Worm (Caenorhabditis elegans) whole organism, L2 larva: ENCODE results near the gene B0432.9.

Experiments used
- C34F6.9 ChIP-seq: fragments of 150-350 bp; optimal IDR thresholded peaks from 2 replicates; lab custom pipeline; 2014; ENCODE audit warnings: missing biosample characterization, missing genetic modification characterization
- F13H6.1 ChIP-seq: sonication (generic microtip); optimal IDR thresholded peaks from 2 replicates; lab custom pipeline; 2016; ENCODE audit warnings: missing genetic modification characterization, missing compliant biosample characterization
- R02D3.7 ChIP-seq: fragments of 150-350 bp; optimal IDR thresholded peaks from 2 replicates; lab custom pipeline; 2014; ENCODE audit warnings: missing biosample characterization, missing genetic modification characterization
- Y55F3AM.14 ChIP-seq: fragments of 200-800 bp; sonication (Bioruptor generic); optimal IDR thresholded peaks from 2 replicates; lab custom pipeline; 2018; ENCODE audit warnings: mild to moderate bottlenecking, missing genetic modification characterization, missing compliant biosample characterization
- ZK546.5 ChIP-seq: sonication (generic microtip); optimal IDR thresholded peaks from 2 replicates; lab custom pipeline; 2017; ENCODE audit warnings: missing biosample characterization, missing genetic modification characterization
- alr-1 ChIP-seq: fragments of 150-350 bp; optimal IDR thresholded peaks from 2 replicates; lab custom pipeline; 2014; ENCODE audit warnings: missing biosample characterization, missing genetic modification characterization
- aly-2 ChIP-seq: fragments of 150-350 bp; optimal IDR thresholded peaks from 2 replicates; lab custom pipeline; 2014; ENCODE audit warnings: missing biosample characterization, missing genetic modification characterization
- ama-1 ChIP-seq: fragments of 150-350 bp; optimal IDR thresholded peaks from 2 replicates; lab custom pipeline; 2018; ENCODE audit warnings: inconsistent platforms
- blmp-1 ChIP-seq: sonication (generic microtip); optimal IDR thresholded peaks from 2 replicates; lab custom pipeline; 2017; ENCODE audit warnings: missing genetic modification characterization, mild to moderate bottlenecking, missing compliant biosample characterization, antibody characterized with exemption, moderate library complexity; ENCODE audit not compliant: insufficient read depth
- ceh-16 ChIP-seq: fragments of 150-350 bp; optimal IDR thresholded peaks from 2 replicates; lab custom pipeline; 2014; ENCODE audit warnings: missing biosample characterization, missing genetic modification characterization
- ceh-82 ChIP-seq: fragments of 150-350 bp; optimal IDR thresholded peaks from 2 replicates; lab custom pipeline; 2014; ENCODE audit warnings: missing biosample characterization, missing genetic modification characterization
- crh-2 ChIP-seq: sonication (generic microtip); optimal IDR thresholded peaks from 2 replicates; lab custom pipeline; 2017; ENCODE audit warnings: missing biosample characterization, missing genetic modification characterization
- dmd-4 ChIP-seq: sonication (generic microtip); optimal IDR thresholded peaks from 2 replicates; lab custom pipeline; 2017; ENCODE audit warnings: missing biosample characterization, missing genetic modification characterization
- egl-27 ChIP-seq: sonication (generic microtip); optimal IDR thresholded peaks from 3 replicates; lab custom pipeline; 2017; ENCODE audit warnings: missing biosample characterization, missing genetic modification reagents, missing genetic modification characterization
- elt-1 ChIP-seq: fragments of 150-350 bp; optimal IDR thresholded peaks from 2 replicates; lab custom pipeline; 2014; ENCODE audit warnings: missing biosample characterization, missing genetic modification characterization
- elt-3 ChIP-seq: sonication (generic microtip); optimal IDR thresholded peaks from 2 replicates; lab custom pipeline; 2017; ENCODE audit warnings: missing biosample characterization, missing genetic modification characterization
- fos-1 ChIP-seq: fragments of 150-350 bp; optimal IDR thresholded peaks from 2 replicates; lab custom pipeline; 2014; ENCODE audit warnings: missing biosample characterization, missing genetic modification characterization
- gmeb-1 ChIP-seq: fragments of 150-350 bp; optimal IDR thresholded peaks from 2 replicates; lab custom pipeline; 2014; ENCODE audit warnings: missing biosample characterization, missing genetic modification characterization
- lin-11 ChIP-seq: fragments of 150-350 bp; sonication (generic microtip); optimal IDR thresholded peaks from 2 replicates; lab custom pipeline; 2014; ENCODE audit warnings: missing biosample characterization, missing genetic modification characterization, inconsistent platforms, mixed read lengths
- lin-13 ChIP-seq: fragments of 150-350 bp; optimal IDR thresholded peaks from 2 replicates; lab custom pipeline; 2014; ENCODE audit warnings: missing biosample characterization, missing genetic modification reagents, missing genetic modification characterization
- lin-39 ChIP-seq: fragments of 150-350 bp; optimal IDR thresholded peaks from 2 replicates; lab custom pipeline; 2014; ENCODE audit warnings: missing biosample characterization, missing genetic modification reagents, missing genetic modification characterization
- lsy-2 ChIP-seq, 2 experiments: fragments of 150-350 bp in 1 of 2; sonication (generic microtip) in 1 of 2; optimal IDR thresholded peaks; 2 replicates each; lab custom pipeline; 2014 to 2017; ENCODE audit warnings: missing biosample characterization in 2 of 2, missing genetic modification characterization in 2 of 2
- mab-5 ChIP-seq: fragments of 150-350 bp; optimal IDR thresholded peaks from 2 replicates; lab custom pipeline; 2014; ENCODE audit warnings: missing biosample characterization, missing genetic modification characterization
- mbf-1 ChIP-seq: sonication (generic microtip); optimal IDR thresholded peaks from 2 replicates; lab custom pipeline; 2017; ENCODE audit warnings: missing biosample characterization, missing genetic modification characterization
- mdl-1 ChIP-seq, 2 experiments: fragments of 150-350 bp in 1 of 2; sonication (generic microtip) in 1 of 2; optimal IDR thresholded peaks; 2 replicates each; lab custom pipeline; 2017; ENCODE audit warnings: missing biosample characterization in 2 of 2, missing genetic modification characterization in 2 of 2
- nhr-10 ChIP-seq: sonication (generic microtip); optimal IDR thresholded peaks from 2 replicates; lab custom pipeline; 2017; ENCODE audit warnings: missing biosample characterization, missing genetic modification characterization
- nhr-11 ChIP-seq: fragments of 150-350 bp; optimal IDR thresholded peaks from 2 replicates; lab custom pipeline; 2014; ENCODE audit warnings: missing biosample characterization, missing genetic modification characterization
- nhr-12 ChIP-seq: fragments of 150-350 bp; optimal IDR thresholded peaks from 2 replicates; lab custom pipeline; 2014; ENCODE audit warnings: missing biosample characterization, missing genetic modification characterization
- nhr-129 ChIP-seq: fragments of 150-350 bp; optimal IDR thresholded peaks from 2 replicates; lab custom pipeline; 2014; ENCODE audit warnings: missing biosample characterization, missing genetic modification characterization
- nhr-21 ChIP-seq: fragments of 150-350 bp; optimal IDR thresholded peaks from 2 replicates; lab custom pipeline; 2014; ENCODE audit warnings: missing biosample characterization, missing genetic modification characterization
- nhr-23 ChIP-seq: fragments of 150-350 bp; optimal IDR thresholded peaks from 2 replicates; lab custom pipeline; 2014; ENCODE audit warnings: missing biosample characterization, missing genetic modification reagents, missing genetic modification characterization
- nhr-237 ChIP-seq: fragments of 150-350 bp; optimal IDR thresholded peaks from 2 replicates; lab custom pipeline; 2014; ENCODE audit warnings: missing biosample characterization, missing genetic modification characterization
- nhr-25 ChIP-seq: fragments of 150-350 bp; sonication (generic microtip); optimal IDR thresholded peaks from 3 replicates; lab custom pipeline; 2014; ENCODE audit warnings: missing biosample characterization, missing genetic modification characterization
- nhr-6 ChIP-seq: fragments of 150-350 bp; optimal IDR thresholded peaks from 2 replicates; lab custom pipeline; 2014; ENCODE audit warnings: missing biosample characterization, missing genetic modification characterization
- nhr-77 ChIP-seq: fragments of 150-350 bp; optimal IDR thresholded peaks from 2 replicates; lab custom pipeline; 2014; ENCODE audit warnings: missing biosample characterization, missing genetic modification characterization
- peb-1 ChIP-seq: fragments of 150-350 bp; optimal IDR thresholded peaks from 2 replicates; lab custom pipeline; 2014; ENCODE audit warnings: missing biosample characterization, missing genetic modification characterization
- sem-4 ChIP-seq: fragments of 150-350 bp; optimal IDR thresholded peaks from 2 replicates; lab custom pipeline; 2014; ENCODE audit warnings: missing biosample characterization, missing genetic modification reagents, missing genetic modification characterization
- skn-1 ChIP-seq: sonication (generic microtip); optimal IDR thresholded peaks from 2 replicates; lab custom pipeline; 2017; ENCODE audit warnings: missing biosample characterization, missing genetic modification characterization
- sma-3 ChIP-seq: sonication (generic microtip); optimal IDR thresholded peaks from 2 replicates; lab custom pipeline; 2016; ENCODE audit warnings: missing genetic modification reagents, missing genetic modification characterization, missing compliant biosample characterization
- sma-9 ChIP-seq, 2 experiments: fragments of 150-350 bp in 1 of 2; sonication (generic microtip) in 1 of 2; optimal IDR thresholded peaks; 2 replicates each; lab custom pipeline; 2014 to 2016; ENCODE audit warnings: missing genetic modification characterization in 2 of 2, mild to moderate bottlenecking in 1 of 2, missing biosample characterization in 1 of 2, missing compliant biosample characterization in 1 of 2, missing genetic modification reagents in 1 of 2, moderate library complexity in 1 of 2
- snpc-4 ChIP-seq: fragments of 150-350 bp; optimal IDR thresholded peaks from 2 replicates; lab custom pipeline; 2014; ENCODE audit warnings: missing biosample characterization, missing genetic modification characterization
- unc-39 ChIP-seq: fragments of 150-350 bp; optimal IDR thresholded peaks from 2 replicates; lab custom pipeline; 2014; ENCODE audit warnings: missing biosample characterization, missing genetic modification characterization
- unc-55 ChIP-seq: fragments of 150-350 bp; sonication (generic microtip); optimal IDR thresholded peaks from 3 replicates; lab custom pipeline; 2014; ENCODE audit warnings: missing biosample characterization, missing genetic modification reagents, missing genetic modification characterization
- unc-62 ChIP-seq: fragments of 150-350 bp; optimal IDR thresholded peaks from 2 replicates; lab custom pipeline; 2014; ENCODE audit warnings: missing biosample characterization, missing genetic modification reagents, missing genetic modification characterization
- zag-1 ChIP-seq: fragments of 150-350 bp; optimal IDR thresholded peaks from 2 replicates; lab custom pipeline; 2014; ENCODE audit warnings: missing biosample characterization, missing genetic modification characterization
- ztf-1 ChIP-seq: fragments of 200-800 bp; sonication (Bioruptor generic); conservative IDR thresholded peaks from 2 replicates; pipeline ENCODE4 v1.3.6; 2022; ENCODE audit warnings: missing genetic modification characterization, missing compliant biosample characterization
- ztf-11 ChIP-seq: sonication (generic microtip); optimal IDR thresholded peaks from 2 replicates; lab custom pipeline; 2017; ENCODE audit warnings: missing biosample characterization, missing genetic modification characterization
- ztf-4 ChIP-seq: fragments of 150-350 bp; optimal IDR thresholded peaks from 2 replicates; lab custom pipeline; 2014; ENCODE audit warnings: missing biosample characterization, missing genetic modification characterization

Gene B0432.9

ce11 chrII:257519-257918 lies 26.0 kb downstream of the B0432.9 start, which contains the start of gene cat-2:
Gene cat-2, plus strand, starts transcription at chrII:257819.
- TF ChIP-seq zag-1 (no peak), ZK546.5 (tag; lab: Kevin White, UChicago) (no peak), snpc-4 (tag; lab: Kevin White, UChicago) (no peak), nhr-10 (no peak), C34F6.9 (tag; lab: Kevin White, UChicago) (no peak), peb-1 (tag; lab: Kevin White, UChicago) (no peak), ztf-11 (tag; lab: Kevin White, UChicago) (no peak), nhr-23 (tag; lab: Kevin White, UChicago) (no peak), F13H6.1 (tag; lab: Kevin White, UChicago) (no peak), lin-13 (GFP tag; lab: Kevin White, UChicago) (no peak), ceh-82 (tag; lab: Kevin White, UChicago) (no peak), lin-39 (tag; lab: Kevin White, UChicago) (no peak), nhr-25 (tag; lab: Kevin White, UChicago) (no peak), R02D3.7 (tag; lab: Kevin White, UChicago) (no peak)
- TF ChIP-seq, all 48 proteins: peak for 0

DNA sequence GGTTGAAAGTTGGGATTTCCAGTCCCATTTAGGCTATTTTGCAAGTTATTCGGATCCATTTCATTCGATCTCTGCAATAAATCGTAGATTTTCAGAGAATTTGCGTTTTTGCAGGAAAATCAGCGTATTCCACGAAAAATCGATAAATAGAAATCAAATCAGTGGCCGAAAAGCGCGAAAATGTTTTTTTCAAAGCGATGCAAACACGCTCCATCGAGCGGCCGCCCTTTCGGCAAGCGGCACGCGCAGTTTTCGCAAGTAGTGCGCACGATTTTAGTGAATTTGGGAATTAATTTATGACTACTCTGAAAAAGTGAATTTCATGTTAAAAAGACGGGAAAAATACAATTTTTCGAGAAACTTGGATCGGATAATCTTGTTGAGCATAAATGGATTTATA lies 28.4 kb downstream of the B0432.9 start:
- TF ChIP-seq nhr-12 (no peak), Y55F3AM.14 (peak; percentile 72), R02D3.7 (tag; lab: Kevin White, UChicago) (peak; percentile 61), lin-11 (peak; percentile 98), nhr-77 (peak; percentile 64), nhr-21 (tag; lab: Kevin White, UChicago) (peak; percentile 92), unc-55 (GFP tag; lab: Kevin White, UChicago) (peak; percentile 99), F13H6.1 (tag; lab: Kevin White, UChicago) (peak; percentile 97), fos-1 (tag; lab: Kevin White, UChicago) (peak; percentile 90), peb-1 (tag; lab: Kevin White, UChicago) (no peak), sma-3 (GFP tag; lab: Kevin White, UChicago) (peak; percentile 98), sem-4 (tag; lab: Kevin White, UChicago) (peak; percentile 89), elt-3 (tag; lab: Kevin White, UChicago) (no peak), sma-9 (GFP tag; optimal IDR thresholded peaks at IDR 0.05; lab: Kevin White, UChicago) (peak; percentile 96), sma-9 (tag; optimal IDR thresholded peaks at IDR 0.05; lab: Kevin White, UChicago) (no peak), mdl-1 (tag; optimal IDR thresholded peaks at IDR 0.05; lab: Kevin White, UChicago) (peak; percentile 46 to 67), dmd-4 (tag; lab: Kevin White, UChicago) (no peak), ztf-11 (tag; lab: Kevin White, UChicago) (peak; percentile 58), unc-62 (GFP tag; lab: Kevin White, UChicago) (no peak), nhr-11 (tag; lab: Kevin White, UChicago) (no peak), alr-1 (tag; lab: Kevin White, UChicago) (no peak), nhr-10 (peak; percentile 63), lsy-2 (tag; optimal IDR thresholded peaks at IDR 0.05; lab: Kevin White, UChicago) (peak; percentile 90 to 95), nhr-6 (peak; percentile 90), ztf-4 (tag; lab: Kevin White, UChicago) (peak; percentile 84), mab-5 (tag; lab: Kevin White, UChicago) (peak; percentile 96), snpc-4 (tag; lab: Kevin White, UChicago) (peak; percentile 91), nhr-25 (tag; lab: Kevin White, UChicago) (peak; percentile 95), unc-39 (no peak), ceh-16 (tag; lab: Kevin White, UChicago) (peak; percentile 55), blmp-1 (tag; lab: Kevin White, UChicago) (peak; percentile 70), gmeb-1 (tag; lab: Kevin White, UChicago) (peak; percentile 95), elt-1 (tag; lab: Kevin White, UChicago) (no peak), lin-13 (GFP tag; lab: Kevin White, UChicago) (peak; percentile 97), ama-1 (lab: Kevin White, UChicago) (no peak), nhr-129 (tag; lab: Kevin White, UChicago) (peak; percentile 95), aly-2 (no peak), C34F6.9 (tag; lab: Kevin White, UChicago) (peak; percentile 97), lin-39 (tag; lab: Kevin White, UChicago) (no peak), mbf-1 (tag; lab: Kevin White, UChicago) (peak; percentile 7), zag-1 (peak; percentile 85), ZK546.5 (tag; lab: Kevin White, UChicago) (peak; percentile 69), ceh-82 (tag; lab: Kevin White, UChicago) (peak; percentile 89), nhr-23 (tag; lab: Kevin White, UChicago) (no peak), ztf-1 (GFP tag; lab: Robert Waterston, UW) (no peak), skn-1 (tag; lab: Kevin White, UChicago) (peak; percentile 95), nhr-237 (tag; lab: Kevin White, UChicago) (peak; percentile 75), crh-2 (peak; percentile 96), egl-27 (tag; lab: Kevin White, UChicago) (peak; percentile 90)
